Worm (Caenorhabditis elegans): ENCODE measurements around the gene K01G5.8.

DNA sequence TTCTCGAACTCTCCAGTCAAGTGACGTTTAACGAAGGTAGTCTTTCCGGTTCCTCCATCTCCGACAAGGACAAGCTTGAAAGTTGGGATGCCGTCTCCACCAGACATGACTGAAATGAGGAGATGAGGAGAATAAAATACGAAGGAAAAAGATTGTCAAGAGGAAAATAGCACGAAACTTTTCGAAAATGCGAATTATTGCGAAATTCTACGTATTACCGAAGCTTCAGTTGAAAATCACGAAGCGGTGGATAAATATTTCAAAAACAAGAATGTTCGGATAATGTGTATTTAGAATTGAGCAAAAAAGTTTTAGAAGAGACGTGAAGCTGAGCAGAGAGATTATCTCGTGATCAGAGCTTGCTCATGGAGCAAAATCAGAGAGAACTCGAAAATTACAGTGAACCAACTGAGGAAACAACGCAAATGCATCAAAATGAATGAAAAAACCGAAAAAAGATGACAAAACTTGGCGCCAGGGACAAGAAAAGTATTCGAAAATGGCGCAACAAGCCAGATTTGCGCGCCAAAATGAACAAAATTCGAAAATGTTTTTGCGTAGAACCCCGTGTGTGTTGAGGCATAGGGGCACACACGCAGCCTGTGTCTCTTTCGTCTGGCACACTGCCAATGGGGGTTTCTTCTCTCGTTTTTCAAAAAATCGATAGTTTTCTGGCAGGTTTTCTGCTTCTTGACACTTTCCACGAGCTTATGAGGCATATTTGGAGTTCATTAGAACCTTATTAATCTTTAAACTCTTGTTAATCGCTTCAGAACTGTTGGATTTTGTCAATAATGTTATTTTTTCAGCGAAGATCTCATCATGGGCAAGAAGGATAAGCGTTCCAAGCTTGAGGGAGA lies 7.3 kb upstream of the K01G5.8 start, which contains the start of the genes ran-1 and dkc-1:
- TF ChIP-seq nhr-12 (tag; optimal IDR thresholded peaks at IDR 0.05) (no peak), ztf-11 (tag; optimal IDR thresholded peaks at IDR 0.05) (no peak), snpc-4 (tag; optimal IDR thresholded peaks at IDR 0.05) (no peak), flh-1 (GFP tag; optimal IDR thresholded peaks at IDR 0.05) (no peak), nhr-76 (tag; optimal IDR thresholded peaks at IDR 0.05) (no peak)

All from whole organism, mixed stage, embryonic.